Worm (Caenorhabditis elegans): ENCODE results near the gene sptl-3.

The sptl-3 gene

ce11 chrV:13857132-13857531, 36.0 kb upstream of the sptl-3 start, which contains the start of gene srx-136:
Gene srx-136 (plus strand): TSS chrV:13857432.
- TF ChIP-seq flt-1 (GFP tag; IDR thresholded peaks at IDR 0.05) = no peak
- no peak for TF ChIP-seq tbx-11 (GFP tag; IDR thresholded peaks at IDR 0.05)
- no peak for TF ChIP-seq ceh-36 (tag; optimal IDR thresholded peaks at IDR 0.05)
- TF ChIP-seq sea-1 (GFP tag; conservative IDR thresholded peaks at IDR 0.05) = no peak
- no peak for TF ChIP-seq scrt-1 (GFP tag; IDR thresholded peaks at IDR 0.05)

ce11 chrV:13858906-13859305, 34.2 kb upstream of the sptl-3 start, which contains the start of gene srx-135:
Gene srx-135 (plus strand): TSS chrV:13859206.
- TF ChIP-seq ceh-36 (tag; optimal IDR thresholded peaks at IDR 0.05) = no peak
- TF ChIP-seq tbx-11 (GFP tag; IDR thresholded peaks at IDR 0.05) = no peak
- no peak for TF ChIP-seq tra-4 (tag; optimal IDR thresholded peaks at IDR 0.05)
- TF ChIP-seq hnd-1 (tag; optimal IDR thresholded peaks at IDR 0.05) = no peak
- TF ChIP-seq tbx-37 (GFP tag; conservative IDR thresholded peaks at IDR 0.05) = no peak
- no peak for TF ChIP-seq F13C5.2 (tag; optimal IDR thresholded peaks at IDR 0.05)
- TF ChIP-seq hmg-4 (GFP tag; optimal IDR thresholded peaks at IDR 0.05) = no peak
- TF ChIP-seq aly-1 (tag; optimal IDR thresholded peaks at IDR 0.05) = no peak
- no peak for TF ChIP-seq ama-1 (optimal IDR thresholded peaks at IDR 0.05)
- TF ChIP-seq pes-1 (GFP tag; IDR thresholded peaks at IDR 0.05) = no peak
- TF ChIP-seq sea-1 (GFP tag; conservative IDR thresholded peaks at IDR 0.05) = no peak
- no peak for TF ChIP-seq ets-7 (tag; optimal IDR thresholded peaks at IDR 0.05)

DNA sequence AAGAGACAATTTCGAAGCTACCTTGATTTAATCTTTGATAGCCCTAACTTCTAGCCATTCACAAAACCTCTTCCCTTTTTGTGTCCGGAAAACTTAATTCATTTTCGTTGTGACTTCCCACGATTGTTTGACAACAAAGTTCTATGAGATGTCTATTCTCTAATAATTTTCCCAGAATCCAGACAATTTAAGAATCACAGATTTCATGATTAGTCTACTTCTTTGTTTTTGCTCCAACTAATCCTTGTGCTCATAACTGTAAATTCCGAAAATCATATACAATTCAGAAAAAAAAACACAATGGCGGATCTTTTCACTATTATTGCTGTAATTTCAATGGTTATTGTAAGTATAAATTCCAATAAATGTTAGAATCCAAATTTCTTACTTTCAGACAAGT, 30.6 kb upstream of the sptl-3 start, which contains the start of gene srx-137:
srx-137 (plus strand) TSS at position 301 of the 400 bp plus-strand sequence.
- TF ChIP-seq ets-7 (tag; optimal IDR thresholded peaks at IDR 0.05) = no peak
- no peak for TF ChIP-seq ceh-36 (tag; optimal IDR thresholded peaks at IDR 0.05)

ce11 chrV:13863700-13864099, 29.4 kb upstream of the sptl-3 start:
- TF ChIP-seq F13C5.2 (tag; optimal IDR thresholded peaks at IDR 0.05) = no peak
- no peak for TF ChIP-seq tra-4 (tag; optimal IDR thresholded peaks at IDR 0.05)
- no peak for TF ChIP-seq aly-1 (tag; optimal IDR thresholded peaks at IDR 0.05)
- no peak for TF ChIP-seq scrt-1 (GFP tag; IDR thresholded peaks at IDR 0.05)
- TF ChIP-seq hnd-1 (tag; optimal IDR thresholded peaks at IDR 0.05) = no peak
- no peak for TF ChIP-seq flt-1 (GFP tag; IDR thresholded peaks at IDR 0.05)
- TF ChIP-seq tbx-11 (GFP tag; IDR thresholded peaks at IDR 0.05) = no peak
- TF ChIP-seq hmbx-1 (tag; optimal IDR thresholded peaks at IDR 0.05) = no peak
- no peak for TF ChIP-seq hmg-4 (GFP tag; optimal IDR thresholded peaks at IDR 0.05)

DNA sequence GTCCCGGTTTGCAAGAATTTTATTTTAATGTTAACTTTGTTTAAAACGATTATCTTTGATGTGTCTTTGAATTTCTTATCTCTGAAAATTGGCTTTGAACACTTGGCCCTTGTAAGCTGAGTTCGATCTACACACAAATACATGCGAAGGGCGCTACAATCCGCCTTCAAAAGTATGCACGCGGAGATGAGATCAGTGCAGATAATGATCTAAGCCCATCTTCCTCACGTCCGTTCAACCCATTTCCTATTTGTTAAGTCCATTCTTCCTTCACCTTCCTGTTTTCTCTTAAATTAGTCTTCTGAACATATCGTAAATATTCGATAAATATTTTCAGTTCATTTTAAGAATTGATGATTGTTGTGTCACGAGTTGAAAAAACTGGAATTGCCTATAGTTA, 26.8 kb upstream of the sptl-3 start, which contains the start of gene nhr-175:
nhr-175 (plus strand) TSS at position 339 of the 400 bp plus-strand sequence.
- no peak for TF ChIP-seq F13C5.2 (tag; optimal IDR thresholded peaks at IDR 0.05)
- TF ChIP-seq tra-4 (tag; optimal IDR thresholded peaks at IDR 0.05) = no peak
- no peak for TF ChIP-seq hmbx-1 (tag; optimal IDR thresholded peaks at IDR 0.05)
- no peak for TF ChIP-seq B0310.2 (tag; optimal IDR thresholded peaks at IDR 0.05)
- TF ChIP-seq ceh-13 (GFP tag; optimal IDR thresholded peaks at IDR 0.05) = no peak
- no peak for TF ChIP-seq ama-1 (optimal IDR thresholded peaks at IDR 0.05)
- TF ChIP-seq scrt-1 (GFP tag; IDR thresholded peaks at IDR 0.05) = no peak

- TF ChIP-seq hmbx-1 (tag; optimal IDR thresholded peaks at IDR 0.05) (peak; percentile 30), B0310.2 (tag; optimal IDR thresholded peaks at IDR 0.05) (peak; percentile 10)
These were observed 24.2 kb upstream of the sptl-3 start for ce11 chrV:13868886-13869285.

ce11 chrV:13869551-13869950, 23.6 kb upstream of the sptl-3 start:
- TF ChIP-seq sea-1 (GFP tag; conservative IDR thresholded peaks at IDR 0.05) = no peak
- TF ChIP-seq tbx-11 (GFP tag; IDR thresholded peaks at IDR 0.05) = no peak
- no peak for TF ChIP-seq F13C5.2 (tag; optimal IDR thresholded peaks at IDR 0.05)
- no peak for TF ChIP-seq ama-1 (optimal IDR thresholded peaks at IDR 0.05)
- TF ChIP-seq hnd-1 (tag; optimal IDR thresholded peaks at IDR 0.05) = no peak
- no peak for TF ChIP-seq pes-1 (GFP tag; IDR thresholded peaks at IDR 0.05)
- no peak for TF ChIP-seq hmbx-1 (tag; optimal IDR thresholded peaks at IDR 0.05)
- no peak for TF ChIP-seq aly-1 (tag; optimal IDR thresholded peaks at IDR 0.05)
- TF ChIP-seq ceh-36 (tag; optimal IDR thresholded peaks at IDR 0.05) = no peak
- TF ChIP-seq tra-4 (tag; optimal IDR thresholded peaks at IDR 0.05) = no peak
- TF ChIP-seq flt-1 (GFP tag; IDR thresholded peaks at IDR 0.05) = no peak
- TF ChIP-seq scrt-1 (GFP tag; IDR thresholded peaks at IDR 0.05) = no peak
- no peak for TF ChIP-seq ceh-13 (GFP tag; optimal IDR thresholded peaks at IDR 0.05)
- TF ChIP-seq hmg-4 (GFP tag; optimal IDR thresholded peaks at IDR 0.05) = no peak
- TF ChIP-seq B0310.2 (tag; optimal IDR thresholded peaks at IDR 0.05) = no peak

- TF ChIP-seq ets-7 (tag; optimal IDR thresholded peaks at IDR 0.05) (no peak), ceh-36 (tag; optimal IDR thresholded peaks at IDR 0.05) (no peak), F13C5.2 (tag; optimal IDR thresholded peaks at IDR 0.05) (no peak), tra-4 (tag; optimal IDR thresholded peaks at IDR 0.05) (no peak), aly-1 (tag; optimal IDR thresholded peaks at IDR 0.05) (no peak), flt-1 (GFP tag; IDR thresholded peaks at IDR 0.05) (no peak), tbx-37 (GFP tag; conservative IDR thresholded peaks at IDR 0.05) (no peak), sea-1 (GFP tag; conservative IDR thresholded peaks at IDR 0.05) (no peak), hnd-1 (tag; optimal IDR thresholded peaks at IDR 0.05) (no peak)
These were observed 20.2 kb upstream of the sptl-3 start, which contains the start of gene cpt-5 for ce11 chrV:13872895-13873294. Gene cpt-5 (plus strand): TSS chrV:13873195.

ce11 chrV:13873323-13873722, 19.8 kb upstream of the sptl-3 start:
- TF ChIP-seq hmg-4 (GFP tag; optimal IDR thresholded peaks at IDR 0.05) (no peak), hmbx-1 (tag; optimal IDR thresholded peaks at IDR 0.05) (no peak), F13C5.2 (tag; optimal IDR thresholded peaks at IDR 0.05) (no peak)

Measured in whole organism, early embryonic.